Fruit fly (Drosophila melanogaster): ENCODE data around the gene CG31776.

CG31776 gene

dm6 chr2L:3480443-3480839 is 10.5 kb downstream of the CG31776 start:
- TF ChIP-seq CTCF (optimal IDR thresholded peaks at IDR 0.05) (peak; percentile 67 to 89), CG8478 (optimal IDR thresholded peaks at IDR 0.05) (no peak)

dm6 chr2L:3482037-3482436 is 12.1 kb downstream of the CG31776 start:
- TF ChIP-seq CG8478 (optimal IDR thresholded peaks at IDR 0.05) = no peak
- no peak for TF ChIP-seq CTCF (optimal IDR thresholded peaks at IDR 0.05)

dm6 chr2L:3482712-3483111 is 12.7 kb downstream of the CG31776 start:
- TF ChIP-seq CTCF (optimal IDR thresholded peaks at IDR 0.05) (no peak), CG8478 (optimal IDR thresholded peaks at IDR 0.05) (no peak)

- TF ChIP-seq CTCF (optimal IDR thresholded peaks at IDR 0.05) (no peak), CG8478 (optimal IDR thresholded peaks at IDR 0.05) (no peak)
These were observed 13.7 kb downstream of the CG31776 start for dm6 chr2L:3483672-3484071.

- TF ChIP-seq CTCF (optimal IDR thresholded peaks at IDR 0.05) (no peak), CG8478 (optimal IDR thresholded peaks at IDR 0.05) (no peak)
These were observed 14.8 kb downstream of the CG31776 start for dm6 chr2L:3484759-3485158.

dm6 chr2L:3485506-3485905 is 15.5 kb downstream of the CG31776 start:
- TF ChIP-seq CG8478 (optimal IDR thresholded peaks at IDR 0.05) (no peak), CTCF (optimal IDR thresholded peaks at IDR 0.05) (no peak)

dm6 chr2L:3490971-3491370 is 21.0 kb downstream of the CG31776 start, which contains the start of gene CG15414:
Gene CG15414 (minus strand): TSS chr2L:3491071.
- peak; percentile 22 to 31 for TF ChIP-seq CTCF (optimal IDR thresholded peaks at IDR 0.05)
- no peak for TF ChIP-seq CG8478 (optimal IDR thresholded peaks at IDR 0.05)

dm6 chr2L:3493475-3493874 is 23.5 kb downstream of the CG31776 start:
- TF ChIP-seq CG8478 (optimal IDR thresholded peaks at IDR 0.05) = no peak

- TF ChIP-seq CG8478 (optimal IDR thresholded peaks at IDR 0.05) = no peak
- no peak for TF ChIP-seq CTCF (optimal IDR thresholded peaks at IDR 0.05)
These were observed 25.5 kb downstream of the CG31776 start for dm6 chr2L:3495465-3495864.

- no peak for TF ChIP-seq CG8478 (optimal IDR thresholded peaks at IDR 0.05)
These were observed 34.9 kb downstream of the CG31776 start for dm6 chr2L:3504851-3505250.

- TF ChIP-seq CTCF (optimal IDR thresholded peaks at IDR 0.05) = no peak
- no peak for TF ChIP-seq CG8478 (optimal IDR thresholded peaks at IDR 0.05)
These were observed 36.3 kb downstream of the CG31776 start for dm6 chr2L:3506322-3506721.

dm6 chr2L:3506806-3507205 is 36.8 kb downstream of the CG31776 start:
- no peak for TF ChIP-seq CG8478 (optimal IDR thresholded peaks at IDR 0.05)
- no peak for TF ChIP-seq CTCF (optimal IDR thresholded peaks at IDR 0.05)

- TF ChIP-seq CTCF (optimal IDR thresholded peaks at IDR 0.05) = no peak
- no peak for TF ChIP-seq CG8478 (optimal IDR thresholded peaks at IDR 0.05)
These were observed 37.5 kb downstream of the CG31776 start, which contains the start of gene tim for dm6 chr2L:3507209-3508164. Gene tim (minus strand): TSS chr2L:3508119.

dm6 chr2L:3510002-3510401 is 40.0 kb downstream of the CG31776 start, which contains the start of gene CG31954:
Gene CG31954 (minus strand): TSS chr2L:3510102.
- no peak for TF ChIP-seq CTCF (optimal IDR thresholded peaks at IDR 0.05)
- no peak for TF ChIP-seq CG8478 (optimal IDR thresholded peaks at IDR 0.05)

- TF ChIP-seq CTCF (optimal IDR thresholded peaks at IDR 0.05) (no peak), CG8478 (optimal IDR thresholded peaks at IDR 0.05) (no peak)
These were observed 44.7 kb downstream of the CG31776 start, which contains the start of the genes LeuRS and CG17593 for dm6 chr2L:3514569-3515191. Gene LeuRS (minus strand): TSS chr2L:3514656. Gene CG17593 (plus strand): TSS chr2L:3514872.

- no peak for TF ChIP-seq CG8478 (optimal IDR thresholded peaks at IDR 0.05)
- no peak for TF ChIP-seq CTCF (optimal IDR thresholded peaks at IDR 0.05)
These were observed 49.6 kb downstream of the CG31776 start, which contains the start of the genes CG3213 and CG8851 for dm6 chr2L:3519551-3519950. Gene CG3213 (minus strand): TSS chr2L:3519651. Gene CG8851 (plus strand): TSS chr2L:3519677.

All from S2 (cell line).